Worm (Caenorhabditis elegans): Measurements from ENCODE around the gene rpc-25.
A peak's percentile ranks its signal among the peaks of the same experiment; 100 is the strongest.

rpc-25 gene

DNA sequence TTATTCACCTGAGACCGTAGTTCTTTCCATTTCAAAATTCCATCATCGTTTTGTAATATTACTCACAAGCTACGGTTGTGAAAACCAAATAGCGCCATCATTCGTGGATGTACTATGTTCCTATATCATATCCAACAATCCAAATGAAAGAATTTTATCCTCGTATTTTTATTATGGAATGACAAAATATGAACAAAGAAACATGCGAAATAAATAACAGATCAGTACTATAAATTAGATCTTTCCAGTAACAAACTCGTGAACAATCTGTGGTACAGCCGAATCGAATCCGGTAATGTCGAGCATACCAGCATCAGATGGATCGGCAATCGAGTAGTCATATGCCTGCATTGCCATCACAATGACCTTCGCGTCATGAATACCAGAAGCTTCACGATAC is 46.3 kb upstream of the rpc-25 start:
- TF ChIP-seq nhr-48 (tag; optimal IDR thresholded peaks at IDR 0.05) (no peak), lir-3 (tag; optimal IDR thresholded peaks at IDR 0.05) (no peak), ctbp-1 (GFP tag; IDR thresholded peaks at IDR 0.05) (no peak), nhr-76 (tag; optimal IDR thresholded peaks at IDR 0.05) (no peak), ama-1 (optimal IDR thresholded peaks at IDR 0.05) (peak; percentile 80), lsy-2 (tag; optimal IDR thresholded peaks at IDR 0.05) (peak in 1 of 2 experiments; percentile 41), zip-2 (tag; optimal IDR thresholded peaks at IDR 0.05) (no peak), nhr-25 (tag; optimal IDR thresholded peaks at IDR 0.05; ENCODE audit: borderline replicate concordance, insufficient read depth) (no peak), daf-16 (GFP tag; optimal IDR thresholded peaks at IDR 0.05) (no peak), daf-16 (tag; optimal IDR thresholded peaks at IDR 0.05) (peak; percentile 15), mdl-1 (tag; optimal IDR thresholded peaks at IDR 0.05) (no peak), madf-9 (GFP tag; conservative IDR thresholded peaks at IDR 0.05) (no peak), aha-1 (tag) (peak; percentile 76), rbr-2 (tag; optimal IDR thresholded peaks at IDR 0.05) (no peak), fos-1 (tag; optimal IDR thresholded peaks at IDR 0.05) (peak; percentile 23), lin-13 (GFP tag; optimal IDR thresholded peaks at IDR 0.05) (no peak), mep-1 (tag; optimal IDR thresholded peaks at IDR 0.05) (peak; percentile 8), ztf-11 (tag; optimal IDR thresholded peaks at IDR 0.05) (no peak), snpc-4 (tag; optimal IDR thresholded peaks at IDR 0.05) (no peak)

ce11 chrV:10249515-10249914 is 43.1 kb upstream of the rpc-25 start:
- peak in 1 of 2 experiments; percentile 72 for TF ChIP-seq daf-16 (GFP tag; optimal IDR thresholded peaks at IDR 0.05)
- TF ChIP-seq daf-16 (tag; optimal IDR thresholded peaks at IDR 0.05) = peak; percentile 7
- no peak for TF ChIP-seq zip-2 (tag; optimal IDR thresholded peaks at IDR 0.05)
- no peak for TF ChIP-seq tra-1 (GFP tag; IDR thresholded peaks at IDR 0.05)
- peak; percentile 94 for TF ChIP-seq aha-1 (tag)

DNA sequence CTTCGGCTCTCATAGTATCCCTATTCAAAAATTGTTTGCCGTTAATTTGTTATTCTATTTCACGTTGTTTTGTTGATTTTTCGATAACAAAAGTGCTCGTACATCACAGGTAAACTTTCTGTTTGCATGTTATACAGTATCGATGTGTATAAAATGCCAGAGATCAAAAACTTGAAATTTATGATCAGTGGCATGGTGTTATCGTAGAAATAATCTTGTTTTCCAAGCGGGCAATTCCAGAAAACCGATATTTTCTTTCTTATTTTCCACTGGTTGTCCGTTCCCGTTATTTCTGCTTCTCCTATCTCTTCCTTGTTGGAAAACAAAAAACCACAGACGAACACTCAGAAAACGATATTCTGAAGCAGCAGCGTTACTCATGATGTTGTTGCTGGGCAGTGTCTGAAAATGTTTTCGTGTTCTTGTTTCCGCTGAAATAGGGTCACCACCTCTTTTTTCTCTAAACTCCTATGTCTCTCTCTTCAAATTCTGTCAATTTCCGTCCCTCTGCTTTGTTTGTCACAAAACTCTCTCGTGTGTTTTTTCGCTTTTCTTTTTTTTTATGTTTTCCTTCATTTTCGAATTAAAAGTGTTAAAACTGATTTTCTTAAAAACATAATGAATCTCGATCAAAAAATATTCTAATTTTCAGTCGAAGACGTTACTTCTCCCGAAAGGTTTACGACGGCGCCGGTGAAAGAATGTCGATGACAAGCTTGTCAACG is 42.0 kb upstream of the rpc-25 start, which contains the start of gene akt-1:
Gene akt-1, plus strand, starts transcription at position 651 of the 725 bp plus-strand sequence.
- TF ChIP-seq zag-1 (tag; optimal IDR thresholded peaks at IDR 0.05) = no peak
- no peak for TF ChIP-seq tra-1 (GFP tag; IDR thresholded peaks at IDR 0.05)
- no peak for TF ChIP-seq lin-1 (GFP tag; IDR thresholded peaks at IDR 0.05)
- TF ChIP-seq hlh-30 (tag; optimal IDR thresholded peaks at IDR 0.05; ENCODE audit: insufficient read depth) = peak; percentile 23
- no peak for TF ChIP-seq ces-1 (GFP tag; optimal IDR thresholded peaks at IDR 0.05)
- TF ChIP-seq ceh-44 (GFP tag; IDR thresholded peaks at IDR 0.05) = no peak
- no peak for TF ChIP-seq dmd-8 (GFP tag; IDR thresholded peaks at IDR 0.05)
- TF ChIP-seq dmd-6 (GFP tag; IDR thresholded peaks at IDR 0.05) = no peak
- no peak for TF ChIP-seq nhr-237 (tag; optimal IDR thresholded peaks at IDR 0.05)
- TF ChIP-seq duxl-1 (tag; optimal IDR thresholded peaks at IDR 0.05; ENCODE audit: poor library complexity) = no peak
- peak; percentile 94 for TF ChIP-seq aha-1 (tag)
- no peak for TF ChIP-seq hlh-11 (tag; optimal IDR thresholded peaks at IDR 0.05)
- no peak for TF ChIP-seq unc-39 (tag; optimal IDR thresholded peaks at IDR 0.05)
- TF ChIP-seq daf-16 (GFP tag; optimal IDR thresholded peaks at IDR 0.05) = peak in 1 of 2 experiments; percentile 48
- peak; percentile 77 for TF ChIP-seq daf-16 (tag; optimal IDR thresholded peaks at IDR 0.05)
- no peak for TF ChIP-seq mep-1 (tag; optimal IDR thresholded peaks at IDR 0.05)
- no peak for TF ChIP-seq T20F7.1 (GFP tag; optimal IDR thresholded peaks at IDR 0.05)
- no peak for TF ChIP-seq cey-2 (tag; optimal IDR thresholded peaks at IDR 0.05; ENCODE audit: borderline replicate concordance, insufficient read depth)
- no peak for TF ChIP-seq Y75B8A.6 (GFP tag; IDR thresholded peaks at IDR 0.05)
- no peak for TF ChIP-seq dve-1 (tag; optimal IDR thresholded peaks at IDR 0.05; ENCODE audit: insufficient read depth)
- TF ChIP-seq nhr-48 (tag; optimal IDR thresholded peaks at IDR 0.05) = no peak
- TF ChIP-seq mxl-3 (GFP tag; optimal IDR thresholded peaks at IDR 0.05) = no peak
- TF ChIP-seq unc-62 (GFP tag; optimal IDR thresholded peaks at IDR 0.05 in 1 of 2) = peak in 1 of 2 experiments; percentile 99
- TF ChIP-seq unc-62 (tag; optimal IDR thresholded peaks at IDR 0.05) = no peak
- no peak for TF ChIP-seq daf-19 (GFP tag; conservative IDR thresholded peaks at IDR 0.05)
- no peak for TF ChIP-seq nhr-76 (tag; optimal IDR thresholded peaks at IDR 0.05)
- no peak for TF ChIP-seq F10B5.3 (tag; optimal IDR thresholded peaks at IDR 0.05)
- no peak for TF ChIP-seq set-16 (GFP tag; IDR thresholded peaks at IDR 0.05)
- no peak for TF ChIP-seq nhr-77 (tag; optimal IDR thresholded peaks at IDR 0.05)
- TF ChIP-seq rbr-2 (tag; optimal IDR thresholded peaks at IDR 0.05) = peak; percentile 12
- no peak for TF ChIP-seq mdl-1 (tag; optimal IDR thresholded peaks at IDR 0.05)
- no peak for TF ChIP-seq ceh-28 (tag; optimal IDR thresholded peaks at IDR 0.05)
